Fruit fly (Drosophila melanogaster) whole organism, embryonic: Measurements from ENCODE around the gene Pde9.

Experiments
- BEAF-32 ChIP-seq: fragments of 200-800 bp; sonication (Bioruptor generic); optimal IDR thresholded peaks from 3 replicates; lab custom pipeline; 2017; ENCODE audit warnings: missing biosample characterization, missing genetic modification characterization, mild to moderate bottlenecking, moderate library complexity, missing genetic modification reagents
- Bgb ChIP-seq: fragments of 200-800 bp; sonication (Bioruptor generic); IDR thresholded peaks from 2 replicates; pipeline ENCODE4 v1.3.6; 2022; ENCODE audit warnings: missing biosample characterization, missing genetic modification characterization; ENCODE audit not compliant: partially characterized antibody
- CG10979 ChIP-seq: fragments of 200-800 bp; sonication (Bioruptor generic); optimal IDR thresholded peaks from 2 replicates; lab custom pipeline; 2018; ENCODE audit warnings: missing biosample characterization, mild to moderate bottlenecking, missing genetic modification characterization, moderate library complexity
- CG13296 ChIP-seq: fragments of 200-800 bp; sonication (Bioruptor generic); optimal IDR thresholded peaks from 3 replicates; lab custom pipeline; 2018; ENCODE audit warnings: missing biosample characterization, mild to moderate bottlenecking, missing genetic modification characterization
- CG13894 ChIP-seq: fragments of 200-800 bp; sonication (Bioruptor generic); optimal IDR thresholded peaks from 3 replicates; lab custom pipeline; 2018; ENCODE audit warnings: missing biosample characterization, mild to moderate bottlenecking, missing genetic modification characterization, moderate library complexity
- CG14860 ChIP-seq: fragments of 200-800 bp; sonication (Bioruptor generic); IDR thresholded peaks from 3 replicates; pipeline ENCODE4 v1.3.6; 2022; ENCODE audit warnings: missing biosample characterization, missing genetic modification characterization; ENCODE audit not compliant: partially characterized antibody
- CG17359 ChIP-seq: fragments of 200-800 bp; sonication (Bioruptor generic); optimal IDR thresholded peaks from 3 replicates; lab custom pipeline; 2018; ENCODE audit warnings: missing biosample characterization, mild to moderate bottlenecking, missing genetic modification characterization, moderate library complexity
- CG17912 ChIP-seq: fragments of 200-800 bp; sonication (Bioruptor generic); optimal IDR thresholded peaks from 2 replicates; lab custom pipeline; 2018; ENCODE audit warnings: missing biosample characterization, mild to moderate bottlenecking, missing genetic modification characterization
- CG2129 ChIP-seq: fragments of 200-800 bp; sonication (Bioruptor generic); IDR thresholded peaks from 2 replicates; pipeline ENCODE4 v1.3.6; 2022; ENCODE audit warnings: missing biosample characterization, missing genetic modification characterization; ENCODE audit not compliant: partially characterized antibody
- CG2889 ChIP-seq: fragments of 200-800 bp; sonication (Bioruptor generic); IDR thresholded peaks from 3 replicates; pipeline ENCODE4 v1.3.6; 2022; ENCODE audit warnings: missing biosample characterization, missing genetic modification characterization
- CG30020 ChIP-seq: fragments of 200-800 bp; optimal IDR thresholded peaks from 2 replicates; lab custom pipeline; 2019; ENCODE audit warnings: missing biosample characterization, mild to moderate bottlenecking, missing genetic modification characterization, moderate library complexity
- CG34224 ChIP-seq: fragments of 200-800 bp; sonication (Bioruptor generic); IDR thresholded peaks from 3 replicates; pipeline ENCODE4 v1.3.6; 2022; ENCODE audit warnings: missing biosample characterization, missing genetic modification characterization; ENCODE audit not compliant: partially characterized antibody
- CG4282 ChIP-seq: fragments of 200-800 bp; sonication (Bioruptor generic); optimal IDR thresholded peaks from 2 replicates; lab custom pipeline; 2016; ENCODE audit warnings: missing biosample characterization, missing genetic modification characterization
- CG7271 ChIP-seq: fragments of 200-800 bp; sonication (Bioruptor generic); optimal IDR thresholded peaks from 2 replicates; lab custom pipeline; 2018; ENCODE audit warnings: missing biosample characterization, mild to moderate bottlenecking, missing genetic modification characterization, moderate library complexity
- CG8388 ChIP-seq: fragments of 200-800 bp; sonication (Bioruptor generic); optimal IDR thresholded peaks from 2 replicates; lab custom pipeline; 2019; ENCODE audit warnings: missing biosample characterization, mild to moderate bottlenecking, missing genetic modification characterization, moderate library complexity
- CG8944 ChIP-seq: fragments of 200-800 bp; sonication (Bioruptor generic); optimal IDR thresholded peaks from 3 replicates; lab custom pipeline; 2016; ENCODE audit warnings: missing biosample characterization, missing genetic modification characterization
- CG9876 ChIP-seq: fragments of 200-800 bp; sonication (Bioruptor generic); optimal IDR thresholded peaks from 2 replicates; lab custom pipeline; 2016; ENCODE audit warnings: missing biosample characterization, missing genetic modification characterization
- CHES-1-like ChIP-seq: fragments of 200-800 bp; sonication (Bioruptor generic); optimal IDR thresholded peaks from 2 replicates; lab custom pipeline; 2016; ENCODE audit warnings: missing biosample characterization, missing genetic modification characterization
- Deaf1 ChIP-seq: fragments of 200-800 bp; optimal IDR thresholded peaks from 3 replicates; lab custom pipeline; 2019; ENCODE audit warnings: missing biosample characterization, mild to moderate bottlenecking, missing genetic modification characterization, moderate library complexity
- Dll ChIP-seq: fragments of 200-800 bp; sonication (Bioruptor generic); IDR thresholded peaks from 4 replicates; pipeline ENCODE4 v1.3.6; 2022; ENCODE audit warnings: missing biosample characterization, missing genetic modification characterization; ENCODE audit not compliant: partially characterized antibody
- E2f2 ChIP-seq: fragments of 200-800 bp; sonication (Bioruptor generic); IDR thresholded peaks from 2 replicates; pipeline ENCODE4 v1.3.6; 2022; ENCODE audit warnings: missing biosample characterization, missing genetic modification characterization
- Ets65A ChIP-seq: fragments of 200-800 bp; sonication (Bioruptor generic); peaks from one replicate; lab custom pipeline; 2016; ENCODE audit warnings: missing biosample characterization, missing genetic modification characterization
- HLH4C ChIP-seq: fragments of 200-800 bp; sonication (Bioruptor generic); IDR thresholded peaks from 3 replicates; pipeline ENCODE4 v1.3.6; 2022; ENCODE audit warnings: missing biosample characterization, missing genetic modification characterization; ENCODE audit not compliant: partially characterized antibody
- HmgD ChIP-seq: fragments of 200-800 bp; sonication (Bioruptor generic); optimal IDR thresholded peaks from 3 replicates; lab custom pipeline; 2016; ENCODE audit warnings: missing biosample characterization, missing genetic modification characterization
- Jarid2 ChIP-seq: fragments of 200-800 bp; sonication (Bioruptor generic); optimal IDR thresholded peaks from 3 replicates; lab custom pipeline; 2017; ENCODE audit warnings: mild to moderate bottlenecking, missing biosample characterization, missing genetic modification reagents, missing genetic modification characterization
- Meics ChIP-seq: fragments of 200-800 bp; sonication (Bioruptor generic); optimal IDR thresholded peaks from 2 replicates; lab custom pipeline; 2017; ENCODE audit warnings: missing biosample characterization, mild to moderate bottlenecking, missing genetic modification characterization
- Nf-YB ChIP-seq: fragments of 200-800 bp; sonication (Bioruptor generic); optimal IDR thresholded peaks from 3 replicates; lab custom pipeline; 2019; ENCODE audit warnings: missing biosample characterization, mild to moderate bottlenecking, missing genetic modification characterization, moderate library complexity
- PHDP ChIP-seq: fragments of 200-800 bp; sonication (Bioruptor generic); optimal IDR thresholded peaks from 3 replicates; lab custom pipeline; 2018; ENCODE audit warnings: missing biosample characterization, mild to moderate bottlenecking, missing genetic modification characterization, moderate library complexity
- Trl ChIP-seq, 3 experiments: fragments of >200 bp in 2 of 3; fragments of 200-800 bp in 1 of 3; sonication (Bioruptor generic) in 1 of 3; optimal IDR thresholded peaks; 2 replicates in 1 of 3; 3 replicates in 2 of 3; lab custom pipeline; 2016 to 2017; ENCODE audit warnings: missing biosample characterization in 1 of 3, missing genetic modification characterization in 1 of 3
- ato ChIP-seq: fragments of 200-800 bp; sonication (Bioruptor generic); IDR thresholded peaks from 2 replicates; pipeline ENCODE4 v1.3.6; 2022; ENCODE audit warnings: missing biosample characterization, missing genetic modification characterization; ENCODE audit not compliant: partially characterized antibody
- corto ChIP-seq: fragments of 200-800 bp; sonication (Bioruptor generic); optimal IDR thresholded peaks from 2 replicates; lab custom pipeline; 2016; ENCODE audit warnings: missing biosample characterization, mild to moderate bottlenecking, missing genetic modification characterization, moderate library complexity
- eyg ChIP-seq: fragments of 200-800 bp; sonication (Bioruptor generic); optimal IDR thresholded peaks from 3 replicates; lab custom pipeline; 2016; ENCODE audit warnings: missing biosample characterization, missing genetic modification characterization
- gt ChIP-seq: fragments of 200-800 bp; sonication (Bioruptor generic); IDR thresholded peaks from 2 replicates; pipeline ENCODE4 v1.3.6; 2022; ENCODE audit warnings: missing biosample characterization, missing genetic modification characterization
- hb ChIP-seq: fragments of 200-800 bp; sonication (Bioruptor generic); IDR thresholded peaks from 3 replicates; pipeline ENCODE4 v1.3.6; 2022; ENCODE audit warnings: missing biosample characterization, missing genetic modification characterization; ENCODE audit not compliant: partially characterized antibody
- hbn ChIP-seq: fragments of 200-800 bp; sonication (Bioruptor generic); IDR thresholded peaks from 2 replicates; pipeline ENCODE4 v1.3.6; 2022; ENCODE audit warnings: missing biosample characterization, missing genetic modification characterization; ENCODE audit not compliant: partially characterized antibody
- inv ChIP-seq: fragments of 200-800 bp; sonication (Bioruptor generic); IDR thresholded peaks from 2 replicates; pipeline ENCODE4 v1.3.6; 2022; ENCODE audit warnings: missing biosample characterization, missing genetic modification characterization; ENCODE audit not compliant: partially characterized antibody
- klu ChIP-seq: fragments of 200-800 bp; sonication (Bioruptor generic); IDR thresholded peaks from 2 replicates; pipeline ENCODE4 v1.3.6; 2022; ENCODE audit warnings: missing biosample characterization, missing genetic modification characterization
- lab ChIP-seq: fragments of 200-800 bp; sonication (Bioruptor generic); optimal IDR thresholded peaks from 3 replicates; lab custom pipeline; 2017; ENCODE audit warnings: missing biosample characterization, missing genetic modification characterization, mild to moderate bottlenecking, moderate library complexity, missing genetic modification reagents
- lola ChIP-seq, 3 experiments: fragments of >200 bp in 2 of 3; fragments of 200-800 bp in 1 of 3; sonication (Bioruptor generic) in 1 of 3; optimal IDR thresholded peaks; 2 replicates each; lab custom pipeline; 2017 to 2019; ENCODE audit warnings: missing biosample characterization in 3 of 3, missing genetic modification characterization in 3 of 3, mild to moderate bottlenecking in 1 of 3, moderate library complexity in 1 of 3
- mirr ChIP-seq: fragments of 200-800 bp; sonication (Bioruptor generic); optimal IDR thresholded peaks from 3 replicates; lab custom pipeline; 2018; ENCODE audit warnings: missing biosample characterization, mild to moderate bottlenecking, missing genetic modification characterization
- mld ChIP-seq: fragments of 200-800 bp; sonication (Bioruptor generic); IDR thresholded peaks from 3 replicates; pipeline ENCODE4 v1.3.6; 2022; ENCODE audit warnings: missing biosample characterization, missing genetic modification characterization; ENCODE audit not compliant: partially characterized antibody
- org-1 ChIP-seq: fragments of 200-800 bp; sonication (Bioruptor generic); optimal IDR thresholded peaks from 2 replicates; lab custom pipeline; 2017; ENCODE audit warnings: missing biosample characterization, missing genetic modification characterization
- pfk ChIP-seq: fragments of 200-800 bp; sonication (Bioruptor generic); optimal IDR thresholded peaks from 2 replicates; lab custom pipeline; 2018; ENCODE audit warnings: missing biosample characterization, mild to moderate bottlenecking, missing genetic modification characterization, moderate library complexity
- phol ChIP-seq: fragments of 200-800 bp; sonication (Bioruptor generic); optimal IDR thresholded peaks from 3 replicates; lab custom pipeline; 2018; ENCODE audit warnings: missing biosample characterization, mild to moderate bottlenecking, missing genetic modification characterization, moderate library complexity
- prd ChIP-seq, 3 experiments: fragments of >200 bp in 2 of 3; fragments of 200-800 bp in 1 of 3; sonication (Bioruptor generic) in 1 of 3; optimal IDR thresholded peaks in 2 of 3; IDR thresholded peaks in 1 of 3; 2 replicates in 2 of 3; 3 replicates in 1 of 3; pipeline versions ENCODE4 v1.3.6 to Lab custom; 2017 to 2022; ENCODE audit warnings: missing biosample characterization in 1 of 3, missing genetic modification characterization in 1 of 3
- stwl ChIP-seq: fragments of 200-800 bp; sonication (Bioruptor generic); optimal IDR thresholded peaks from 3 replicates; lab custom pipeline; 2018; ENCODE audit warnings: missing biosample characterization, mild to moderate bottlenecking, missing genetic modification characterization, moderate library complexity
- wdn ChIP-seq: fragments of 200-800 bp; sonication (Bioruptor generic); IDR thresholded peaks from 2 replicates; pipeline ENCODE4 v1.3.6; 2022; ENCODE audit warnings: missing biosample characterization, missing genetic modification characterization
- zen2 ChIP-seq: fragments of 200-800 bp; sonication (Bioruptor generic); IDR thresholded peaks from 3 replicates; pipeline ENCODE4 v1.3.6; 2022; ENCODE audit warnings: missing biosample characterization, missing genetic modification characterization; ENCODE audit not compliant: partially characterized antibody

Pde9 gene

DNA sequence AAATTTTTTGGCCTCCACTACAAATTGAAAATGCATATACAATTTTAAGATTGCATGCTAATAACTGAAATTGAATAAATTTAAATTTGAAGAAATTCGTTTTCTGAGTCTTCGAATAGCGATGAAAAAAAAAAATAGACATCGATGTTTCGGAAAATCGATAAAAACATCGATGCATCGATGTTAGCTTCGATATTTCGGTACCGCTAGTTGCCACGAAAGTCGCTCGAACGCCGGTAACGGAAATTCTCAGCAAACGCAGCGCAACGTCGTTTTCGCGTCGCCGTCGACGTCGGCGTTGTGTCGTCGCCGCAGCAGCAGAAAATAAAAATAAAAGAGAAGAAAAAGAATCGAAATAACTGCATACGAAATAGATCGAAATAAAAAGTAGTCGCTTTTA is 132.1 kb downstream of the Pde9 start, which contains the start of gene Agpat1:
Gene Agpat1, plus strand, starts transcription at position 191 of the 400 bp plus-strand sequence.
- no peak for TF ChIP-seq prd (optimal IDR thresholded peaks at IDR 0.05; lab: Kevin White, UChicago)
- TF ChIP-seq prd (GFP tag; IDR thresholded peaks at IDR 0.05; lab: Robert Waterston, UW) = no peak
- peak; percentile 70 for TF ChIP-seq CG14860 (GFP tag; lab: Robert Waterston, UW)
- no peak for TF ChIP-seq CG8944 (GFP tag; lab: Kevin White, UChicago)
- no peak for TF ChIP-seq CHES-1-like (GFP tag; lab: Kevin White, UChicago)
- TF ChIP-seq Bgb = peak; percentile 72
- TF ChIP-seq eyg (GFP tag; lab: Kevin White, UChicago) = no peak
- peak; percentile 71 for TF ChIP-seq BEAF-32
- no peak for TF ChIP-seq Nf-YB
- TF ChIP-seq hbn = peak; percentile 80
- TF ChIP-seq ato (GFP tag; lab: Robert Waterston, UW) = peak; percentile 87
- no peak for TF ChIP-seq corto (GFP tag; lab: Kevin White, UChicago)
- TF ChIP-seq CG17912 (GFP tag; lab: Kevin White, UChicago) = no peak
- TF ChIP-seq CG13296 = no peak
- no peak for TF ChIP-seq CG8388 (GFP tag; lab: Kevin White, UChicago)
- TF ChIP-seq stwl (tag; lab: Kevin White, UChicago) = peak; percentile 29
- no peak for TF ChIP-seq CG4282 (GFP tag; lab: Kevin White, UChicago)
- no peak for TF ChIP-seq klu
- TF ChIP-seq CG10979 = no peak
- TF ChIP-seq CG17359 (tag; lab: Kevin White, UChicago) = peak; percentile 2
- no peak for TF ChIP-seq Jarid2 (GFP tag; lab: Kevin White, UChicago)
- peak; percentile 86 for TF ChIP-seq HLH4C (GFP tag; lab: Robert Waterston, UW)
- no peak for TF ChIP-seq Trl (optimal IDR thresholded peaks at IDR 0.05; lab: Kevin White, UChicago)
- no peak for TF ChIP-seq Trl (GFP tag; optimal IDR thresholded peaks at IDR 0.05; lab: Kevin White, UChicago)
- TF ChIP-seq PHDP (tag; lab: Kevin White, UChicago) = no peak
- TF ChIP-seq CG2129 (GFP tag; lab: Robert Waterston, UW) = peak; percentile 68
- TF ChIP-seq org-1 (GFP tag; lab: Kevin White, UChicago) = no peak
- no peak for TF ChIP-seq Meics (GFP tag; lab: Kevin White, UChicago)
- TF ChIP-seq E2f2 = peak; percentile 34
- peak; percentile 65 for TF ChIP-seq zen2 (GFP tag; lab: Robert Waterston, UW)
- peak; percentile 85; the same call in 3 of the 4 replicates for TF ChIP-seq Dll (GFP tag; lab: Robert Waterston, UW)
- no peak for TF ChIP-seq gt
- TF ChIP-seq Deaf1 (tag; lab: Kevin White, UChicago) = no peak
- TF ChIP-seq CG34224 (GFP tag; lab: Robert Waterston, UW) = peak; percentile 80
- no peak for TF ChIP-seq CG7271
- TF ChIP-seq inv (GFP tag; lab: Robert Waterston, UW) = peak; percentile 55
- no peak for TF ChIP-seq CG9876 (GFP tag; lab: Kevin White, UChicago)
- TF ChIP-seq CG13894 (tag; lab: Kevin White, UChicago) = no peak
- no peak for TF ChIP-seq CG2889
- TF ChIP-seq lab (GFP tag; lab: Kevin White, UChicago) = no peak
- no peak for TF ChIP-seq wdn
- TF ChIP-seq lola (GFP tag; optimal IDR thresholded peaks at IDR 0.05; lab: Kevin White, UChicago) = no peak
- TF ChIP-seq hb = peak; percentile 78; the same call in 2 of the 3 replicates
- TF ChIP-seq CG30020 (tag; lab: Kevin White, UChicago) = no peak
- no peak for TF ChIP-seq mirr (GFP tag; lab: Kevin White, UChicago)
- no peak for TF ChIP-seq HmgD (GFP tag; lab: Kevin White, UChicago)
- no peak for TF ChIP-seq phol (tag; lab: Kevin White, UChicago)
- TF ChIP-seq mld = peak; percentile 83
- TF ChIP-seq Ets65A = no peak
- TF ChIP-seq pfk (GFP tag; lab: Kevin White, UChicago) = no peak
